Worm (Caenorhabditis elegans): Measurements from ENCODE around the gene acbp-8.

ce11 chrIII:2628690-2629089 lies at the start of gene acbp-8:
- TF ChIP-seq hlh-15 (tag; optimal IDR thresholded peaks at IDR 0.05) (no peak), hlh-30 (tag; optimal IDR thresholded peaks at IDR 0.05; ENCODE audit: insufficient read depth) (no peak), odd-2 (tag; optimal IDR thresholded peaks at IDR 0.05) (no peak), tbx-2 (tag; optimal IDR thresholded peaks at IDR 0.05) (no peak), pqm-1 (tag; optimal IDR thresholded peaks at IDR 0.05) (no peak)
